Fruit fly (Drosophila melanogaster): ENCODE measurements around the gene CG10631.

CG10631 gene

dm6 chr2L:19800703-19801102 lies 44.0 kb upstream of the CG10631 start (continued):
- no peak for TF ChIP-seq Nf-YA (GFP tag; IDR thresholded peaks at IDR 0.05)
- TF ChIP-seq sens (GFP tag), result no peak
- no peak for TF ChIP-seq fu2 (GFP tag; optimal IDR thresholded peaks at IDR 0.05)
- TF ChIP-seq CG11695 (GFP tag; IDR thresholded peaks at IDR 0.05), result 0 out of 3 replicates have a peak, but pooled peaks have one; percentile 20
- no peak for TF ChIP-seq pros (GFP tag; optimal IDR thresholded peaks at IDR 0.05)
- no peak for TF ChIP-seq Spps (tag; optimal IDR thresholded peaks at IDR 0.05)
- no peak for TF ChIP-seq CG13775 (GFP tag; optimal IDR thresholded peaks at IDR 0.05)
- TF ChIP-seq abd-A (tag; optimal IDR thresholded peaks at IDR 0.05), result no peak
- TF ChIP-seq PHDP (tag; optimal IDR thresholded peaks at IDR 0.05), result peak; percentile 21
- TF ChIP-seq CG14014 (GFP tag; IDR thresholded peaks at IDR 0.05), result 0 out of 2 replicates have a peak, but pooled peaks have one; percentile 27
- no peak for TF ChIP-seq CG1602 (GFP tag; optimal IDR thresholded peaks at IDR 0.05)
- no peak for TF ChIP-seq NC2β (GFP tag; optimal IDR thresholded peaks at IDR 0.05)
- no peak for TF ChIP-seq knrl (GFP tag; IDR thresholded peaks at IDR 0.05; ENCODE audit: partially characterized antibody)
- no peak for TF ChIP-seq CG9609 (GFP tag; optimal IDR thresholded peaks at IDR 0.05)
- TF ChIP-seq CG30431 (GFP tag; optimal IDR thresholded peaks at IDR 0.05), result no peak
- TF ChIP-seq Med (GFP tag), result peak; percentile 6
- no peak for TF ChIP-seq CG1647 (GFP tag; optimal IDR thresholded peaks at IDR 0.05)
- TF ChIP-seq pan (optimal IDR thresholded peaks at IDR 0.05), result no peak
- no peak for TF ChIP-seq pan (GFP tag; optimal IDR thresholded peaks at IDR 0.05 in 1 of 2, IDR thresholded peaks at IDR 0.05 in 1 of 2)
- no peak for TF ChIP-seq Max (GFP tag; optimal IDR thresholded peaks at IDR 0.05)
- TF ChIP-seq CG12104 (GFP tag; optimal IDR thresholded peaks at IDR 0.05), result no peak
- no peak for TF ChIP-seq schlank (tag; optimal IDR thresholded peaks at IDR 0.05)
- no peak for TF ChIP-seq D19B (GFP tag; optimal IDR thresholded peaks at IDR 0.05)
- no peak for TF ChIP-seq CG11456 (GFP tag; IDR thresholded peaks at IDR 0.05)
- peak; percentile 7 for TF ChIP-seq fd3F (GFP tag; optimal IDR thresholded peaks at IDR 0.05)
- no peak for TF ChIP-seq ttk (GFP tag; IDR thresholded peaks at IDR 0.05)
- no peak for TF ChIP-seq CG5245 (GFP tag; optimal IDR thresholded peaks at IDR 0.05)
- TF ChIP-seq p53 (GFP tag; optimal IDR thresholded peaks at IDR 0.05), result no peak
- no peak for TF ChIP-seq so (GFP tag; IDR thresholded peaks at IDR 0.05)
- TF ChIP-seq CG2875 (GFP tag; optimal IDR thresholded peaks at IDR 0.05), result no peak
- TF ChIP-seq CG2116 (GFP tag; optimal IDR thresholded peaks at IDR 0.05), result no peak
- TF ChIP-seq Poxn (GFP tag; IDR thresholded peaks at IDR 0.05), result no peak
- no peak for TF ChIP-seq E2f1 (GFP tag; IDR thresholded peaks at IDR 0.05)
- no peak for TF ChIP-seq CG6654 (GFP tag; optimal IDR thresholded peaks at IDR 0.05)
- TF ChIP-seq CG9437 (GFP tag; optimal IDR thresholded peaks at IDR 0.05), result no peak
- peak; percentile 21 for TF ChIP-seq Ssrp (tag; optimal IDR thresholded peaks at IDR 0.05)
- TF ChIP-seq seq (GFP tag; IDR thresholded peaks at IDR 0.05), result no peak
- no peak for TF ChIP-seq dan (GFP tag; IDR thresholded peaks at IDR 0.05)
- TF ChIP-seq ems (GFP tag; optimal IDR thresholded peaks at IDR 0.05), result no peak
- TF ChIP-seq Hr39 (optimal IDR thresholded peaks at IDR 0.05), result no peak
- TF ChIP-seq bowl (GFP tag; IDR thresholded peaks at IDR 0.05), result no peak
- no peak for TF ChIP-seq Ravus (GFP tag; IDR thresholded peaks at IDR 0.05)
- TF ChIP-seq fd64A (GFP tag; optimal IDR thresholded peaks at IDR 0.05), result no peak
- no peak for TF ChIP-seq CG7271 (tag; optimal IDR thresholded peaks at IDR 0.05)
- TF ChIP-seq CG11723 (GFP tag; optimal IDR thresholded peaks at IDR 0.05), result no peak
- peak; percentile 9 for TF ChIP-seq CG17359 (tag; optimal IDR thresholded peaks at IDR 0.05)
- TF ChIP-seq CG7987 (GFP tag; optimal IDR thresholded peaks at IDR 0.05), result no peak
- TF ChIP-seq pnt (GFP tag; optimal IDR thresholded peaks at IDR 0.05), result no peak
- peak; percentile 64 for TF ChIP-seq gem (tag; optimal IDR thresholded peaks at IDR 0.05)
- peak; percentile 35; the same call in 1 of the 2 replicates for TF ChIP-seq CG31441 (GFP tag; IDR thresholded peaks at IDR 0.05)
- no peak for TF ChIP-seq Aef1 (GFP tag; IDR thresholded peaks at IDR 0.05)
- TF ChIP-seq az2 (GFP tag; optimal IDR thresholded peaks at IDR 0.05), result peak; percentile 8
- TF ChIP-seq Ets97D (GFP tag; optimal IDR thresholded peaks at IDR 0.05), result no peak
